Fruit fly (Drosophila melanogaster) S2 (cell line): ENCODE results near the gene Or24a.

Source experiments
- CG8478 ChIP-seq: fragments of >200 bp; optimal IDR thresholded peaks from 2 replicates; lab custom pipeline; 2018
- CTCF ChIP-seq, 2 experiments: fragments of >200 bp; optimal IDR thresholded peaks; 2 replicates each; lab custom pipeline; 2018

Or24a gene

DNA sequence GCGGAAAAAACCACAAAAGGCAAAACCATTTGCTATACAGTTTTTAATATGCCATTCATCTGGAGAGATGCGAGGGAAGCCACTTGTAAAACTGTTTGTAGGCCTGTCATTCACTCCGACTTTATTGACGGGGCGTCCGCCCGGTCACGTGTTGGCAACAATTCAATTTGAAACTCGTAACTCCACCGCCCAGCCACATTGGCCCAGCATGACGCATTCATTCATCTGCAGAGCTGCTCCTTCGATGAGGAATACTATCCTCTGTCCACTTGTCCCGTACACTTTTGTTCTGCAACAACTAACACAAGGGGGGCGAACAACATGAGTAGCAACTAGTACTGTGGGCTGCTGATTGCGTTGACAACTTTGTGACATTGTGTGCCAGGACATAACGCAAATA, 33.6 kb downstream of the Or24a start:
- no peak for TF ChIP-seq CG8478 (lab: Kevin White, UChicago)
- no peak for TF ChIP-seq CTCF (optimal IDR thresholded peaks at IDR 0.05; lab: Kevin White, UChicago)

DNA sequence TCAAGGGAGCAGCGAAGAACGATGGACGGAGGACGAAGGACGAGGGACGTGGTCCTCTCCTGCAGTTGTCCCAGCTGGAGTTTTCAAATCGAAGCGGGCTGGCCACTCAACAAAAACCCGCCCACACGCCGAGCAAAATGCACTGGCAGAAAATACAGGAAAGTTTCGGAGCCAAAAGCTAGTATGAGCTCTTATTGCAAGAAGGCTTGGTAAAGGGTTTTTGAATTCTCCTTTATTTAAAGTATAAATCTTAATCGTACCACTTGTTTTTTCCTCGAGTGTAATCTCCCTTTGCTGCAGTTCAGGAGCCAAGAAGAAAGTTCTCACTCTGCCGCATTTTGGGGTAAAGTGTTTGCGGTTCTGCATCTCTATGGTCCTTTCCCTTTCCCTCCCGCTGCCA, 37.1 kb downstream of the Or24a start:
- TF ChIP-seq CTCF (optimal IDR thresholded peaks at IDR 0.05; lab: Kevin White, UChicago): no peak
- no peak for TF ChIP-seq CG8478 (lab: Kevin White, UChicago)

DNA sequence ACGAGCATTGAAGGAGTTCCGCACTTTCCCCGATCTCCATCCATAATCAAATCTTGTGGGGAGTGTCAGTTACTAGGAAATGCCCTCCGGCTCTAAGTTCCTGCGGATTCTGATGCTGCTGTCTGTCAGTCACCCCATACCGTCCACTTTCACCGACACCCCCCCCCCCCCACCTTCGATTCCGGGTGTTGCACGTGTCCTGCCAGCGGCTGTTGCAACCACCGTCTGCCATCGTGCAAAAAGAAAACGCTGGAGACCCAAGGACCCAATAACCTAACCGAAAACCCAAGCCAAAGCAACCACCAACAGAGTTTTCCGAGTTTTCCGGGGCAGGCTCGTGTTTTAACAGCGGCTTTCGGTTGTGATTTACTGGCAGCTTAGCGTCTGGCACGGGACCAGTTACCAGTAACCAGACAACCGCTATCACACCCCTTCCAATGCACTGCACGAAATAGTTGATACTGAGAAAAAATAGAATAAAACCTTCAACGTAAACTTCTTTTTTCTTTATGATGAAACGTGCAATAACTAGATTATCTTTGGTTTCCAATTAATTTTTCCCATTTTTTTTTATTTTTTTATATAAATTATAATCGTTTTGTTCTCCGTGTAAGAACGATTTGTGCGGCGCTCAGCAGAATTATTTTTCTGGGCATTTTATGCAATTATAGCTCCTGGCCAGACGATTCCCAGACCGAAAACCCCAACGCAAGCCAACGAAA, 41.1 kb downstream of the Or24a start:
- TF ChIP-seq CG8478 (lab: Kevin White, UChicago) (no peak), CTCF (optimal IDR thresholded peaks at IDR 0.05; lab: Kevin White, UChicago) (no peak)

DNA sequence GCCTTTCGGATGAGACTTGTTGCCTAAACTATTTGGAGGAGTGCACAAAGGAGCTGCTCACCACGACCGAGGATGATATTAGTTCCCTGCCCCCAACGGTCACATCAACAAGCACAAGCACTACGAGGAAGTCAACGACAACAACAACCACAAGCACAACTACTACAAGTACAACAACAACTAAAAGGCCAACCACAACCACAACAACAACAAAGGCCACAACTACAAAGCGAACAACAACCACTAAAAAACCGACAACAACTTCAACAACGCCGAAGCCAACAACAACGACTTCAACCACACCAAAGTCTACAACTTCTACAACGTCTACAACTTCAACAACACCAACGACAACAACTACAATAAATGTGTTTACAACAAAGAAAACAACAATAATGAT, 42.9 kb downstream of the Or24a start:
- TF ChIP-seq CTCF (optimal IDR thresholded peaks at IDR 0.05; lab: Kevin White, UChicago) (no peak), CG8478 (lab: Kevin White, UChicago) (no peak)

DNA sequence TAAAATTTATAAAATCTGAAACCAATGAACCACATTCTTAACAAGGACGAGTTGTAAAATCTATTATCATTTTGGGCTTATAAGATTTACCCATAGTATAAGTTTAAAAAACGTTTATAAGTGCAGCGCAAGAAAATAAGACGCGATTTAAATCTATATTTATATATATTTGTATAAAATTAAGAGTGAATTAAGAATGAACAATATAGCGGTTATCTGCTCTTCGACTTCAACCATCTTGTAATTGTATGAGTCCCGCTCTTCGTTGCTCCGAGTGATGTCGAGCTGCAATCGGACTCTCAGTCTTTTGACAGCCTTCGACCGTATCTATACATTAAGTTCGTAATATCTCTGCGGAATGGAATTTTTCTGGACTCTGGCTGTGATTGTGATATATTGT, 44.5 kb downstream of the Or24a start, which contains the start of gene Sr-CI:
Gene Sr-CI (plus strand): TSS at position 301 of the 400 bp plus-strand sequence.
- TF ChIP-seq CTCF (optimal IDR thresholded peaks at IDR 0.05; lab: Kevin White, UChicago) (no peak), CG8478 (lab: Kevin White, UChicago) (no peak)

DNA sequence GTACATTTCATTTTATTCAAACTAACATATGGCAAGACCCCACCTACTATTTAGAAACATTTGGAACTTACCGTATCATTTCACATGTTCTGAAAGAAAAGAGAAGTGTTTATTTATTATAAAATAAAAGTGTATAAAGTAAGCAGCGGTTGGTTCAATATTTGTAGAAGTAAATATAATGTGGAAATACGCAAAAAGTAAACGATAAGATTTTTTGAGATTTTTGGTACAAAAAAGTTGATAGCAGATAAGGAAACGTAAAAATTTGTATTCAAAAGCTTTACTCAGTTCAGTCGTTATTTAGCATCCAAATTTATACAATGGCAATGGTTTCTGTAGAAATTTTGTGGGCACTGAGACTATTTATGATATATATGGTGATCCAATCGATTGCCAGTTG, 45.9 kb downstream of the Or24a start, which contains the start of gene Sr-CIII:
Gene Sr-CIII (plus strand): TSS at position 301 of the 400 bp plus-strand sequence.
- TF ChIP-seq CG8478 (lab: Kevin White, UChicago) (no peak), CTCF (optimal IDR thresholded peaks at IDR 0.05; lab: Kevin White, UChicago) (no peak)

DNA sequence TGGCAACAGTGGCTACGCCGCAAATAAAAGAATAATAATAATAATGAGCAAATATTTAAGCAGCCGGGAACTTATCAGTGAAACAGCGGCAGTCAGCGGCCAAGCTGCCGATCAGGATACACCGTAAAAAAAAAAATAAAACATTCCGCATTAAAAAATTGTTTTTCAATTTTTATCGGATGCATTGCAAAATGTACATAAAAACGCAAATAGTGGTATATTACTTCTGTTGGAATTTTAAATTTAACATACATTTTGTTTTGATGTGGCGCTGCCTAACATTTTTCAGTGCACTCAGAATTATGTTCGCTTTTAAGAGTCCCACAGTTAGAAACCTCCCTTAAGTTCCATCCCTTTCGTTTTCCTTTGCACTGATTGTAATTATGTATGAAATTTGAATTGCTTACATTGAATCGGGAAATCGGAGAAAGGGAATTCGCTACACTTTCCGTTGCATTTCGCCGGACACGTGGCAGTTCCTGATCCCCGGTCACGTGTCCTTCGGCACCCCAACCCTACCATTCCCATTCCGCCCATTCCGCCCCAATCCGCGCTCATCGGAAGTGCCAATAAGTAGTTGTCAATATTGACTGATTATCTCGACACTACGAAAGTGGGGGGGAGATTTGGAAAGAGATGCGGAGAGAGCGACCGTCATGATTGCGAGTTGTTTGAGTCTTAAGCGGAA, 46.8 kb downstream of the Or24a start:
- no peak for TF ChIP-seq CG8478 (lab: Kevin White, UChicago)
- TF ChIP-seq CTCF (optimal IDR thresholded peaks at IDR 0.05; lab: Kevin White, UChicago): no peak

DNA sequence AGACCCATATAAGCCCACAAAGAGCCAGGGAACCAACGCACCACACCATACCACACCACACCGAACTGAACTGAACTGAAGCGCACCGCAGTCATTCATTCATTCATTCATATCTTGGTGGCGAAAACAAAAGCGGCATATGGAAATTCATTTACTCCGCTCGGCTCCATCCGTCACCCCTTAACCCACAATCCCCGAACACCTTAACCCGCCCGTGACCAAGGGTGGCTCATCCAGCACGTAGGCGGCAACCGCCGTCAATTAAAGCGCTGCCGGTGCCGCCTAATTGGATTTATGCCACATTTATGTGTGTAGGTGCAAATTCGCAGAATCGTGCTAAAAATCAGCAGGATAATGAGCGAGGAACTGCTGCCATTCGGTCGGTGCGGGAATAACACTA, 49.3 kb downstream of the Or24a start:
- TF ChIP-seq CG8478 (lab: Kevin White, UChicago): no peak
- TF ChIP-seq CTCF (optimal IDR thresholded peaks at IDR 0.05; lab: Kevin White, UChicago): no peak
